Fruit fly (Drosophila melanogaster) whole organism, embryonic: ENCODE results near the gene CG14537.

Source experiments
- Ada2b ChIP-seq: fragments of 200-800 bp; sonication (Bioruptor generic); IDR thresholded peaks from 2 replicates; pipeline ENCODE4 v1.3.6; 2022; ENCODE audit warnings: missing biosample characterization, missing genetic modification characterization
- Antp ChIP-seq: fragments of 200-800 bp; sonication (Bioruptor generic); optimal IDR thresholded peaks from 3 replicates; lab custom pipeline; 2016; ENCODE audit warnings: missing biosample characterization, missing genetic modification characterization
- CG11695 ChIP-seq: fragments of 200-800 bp; sonication (Bioruptor generic); IDR thresholded peaks from 3 replicates; pipeline ENCODE4 v1.3.6; 2022; ENCODE audit warnings: missing biosample characterization, missing genetic modification characterization
- CG12744 ChIP-seq: fragments of 200-800 bp; sonication (Bioruptor generic); optimal IDR thresholded peaks from 2 replicates; lab custom pipeline; 2016; ENCODE audit warnings: missing biosample characterization, missing genetic modification characterization
- CG12769 ChIP-seq: fragments of 200-800 bp; sonication (Bioruptor generic); optimal IDR thresholded peaks from 2 replicates; lab custom pipeline; 2019; ENCODE audit warnings: missing biosample characterization, mild to moderate bottlenecking, missing genetic modification characterization, moderate library complexity
- CG14441 ChIP-seq: fragments of 200-800 bp; sonication (Bioruptor generic); IDR thresholded peaks from 2 replicates; pipeline ENCODE4 v1.3.6; 2022; ENCODE audit warnings: missing biosample characterization, missing genetic modification characterization
- CG15011 ChIP-seq: fragments of 200-800 bp; sonication (Bioruptor generic); optimal IDR thresholded peaks from 3 replicates; lab custom pipeline; 2018; ENCODE audit warnings: missing biosample characterization, mild to moderate bottlenecking, missing genetic modification characterization
- CG15073 ChIP-seq: fragments of 200-800 bp; sonication (Bioruptor generic); optimal IDR thresholded peaks from 2 replicates; lab custom pipeline; 2016; ENCODE audit warnings: missing biosample characterization, missing genetic modification characterization
- CG17912 ChIP-seq: fragments of 200-800 bp; sonication (Bioruptor generic); optimal IDR thresholded peaks from 2 replicates; lab custom pipeline; 2018; ENCODE audit warnings: missing biosample characterization, mild to moderate bottlenecking, missing genetic modification characterization
- CG2875 ChIP-seq: fragments of 200-800 bp; sonication (Bioruptor generic); optimal IDR thresholded peaks from 2 replicates; lab custom pipeline; 2017; ENCODE audit warnings: missing biosample characterization, mild to moderate bottlenecking, missing genetic modification characterization, missing genetic modification reagents
- CG7357 ChIP-seq: fragments of 200-800 bp; sonication (Bioruptor generic); IDR thresholded peaks from 3 replicates; pipeline ENCODE4 v1.3.6; 2022; ENCODE audit warnings: missing biosample characterization, missing genetic modification characterization
- CG7786 ChIP-seq: fragments of 200-800 bp; sonication (Bioruptor generic); optimal IDR thresholded peaks from 2 replicates; lab custom pipeline; 2016; ENCODE audit warnings: missing biosample characterization, missing genetic modification characterization
- CG9609 ChIP-seq: fragments of 200-800 bp; sonication (Bioruptor generic); optimal IDR thresholded peaks from 3 replicates; lab custom pipeline; 2016; ENCODE audit warnings: missing biosample characterization, missing genetic modification characterization
- CG9727 ChIP-seq: fragments of 200-800 bp; sonication (Bioruptor generic); optimal IDR thresholded peaks from 3 replicates; lab custom pipeline; 2017; ENCODE audit warnings: missing biosample characterization, mild to moderate bottlenecking, missing genetic modification characterization
- CG9932 ChIP-seq: fragments of 200-800 bp; sonication (Bioruptor generic); IDR thresholded peaks from 2 replicates; pipeline ENCODE4 v1.3.6; 2022; ENCODE audit warnings: missing biosample characterization, missing genetic modification characterization
- CkIIα-i1 ChIP-seq: fragments of 200-800 bp; sonication (Bioruptor generic); IDR thresholded peaks from 2 replicates; pipeline ENCODE4 v1.3.6; 2022; ENCODE audit warnings: missing biosample characterization, missing genetic modification characterization
- D ChIP-seq, 2 experiments: fragments of 200-800 bp in 1 of 2; fragments of >200 bp in 1 of 2; sonication (Bioruptor generic) in 1 of 2; optimal IDR thresholded peaks; 2 replicates in 1 of 2; 3 replicates in 1 of 2; lab custom pipeline; 2017; ENCODE audit warnings: mild to moderate bottlenecking in 1 of 2, missing biosample characterization in 1 of 2, missing genetic modification characterization in 1 of 2, missing genetic modification reagents in 1 of 2
- ERR ChIP-seq: fragments of 200-800 bp; sonication (Bioruptor generic); optimal IDR thresholded peaks from 2 replicates; lab custom pipeline; 2016; ENCODE audit warnings: missing biosample characterization, missing genetic modification characterization
- Hand ChIP-seq: fragments of 200-800 bp; sonication (Bioruptor generic); optimal IDR thresholded peaks from 2 replicates; lab custom pipeline; 2017; ENCODE audit warnings: mild to moderate bottlenecking, missing biosample characterization, missing genetic modification reagents, missing genetic modification characterization
- HmgZ ChIP-seq: fragments of 200-800 bp; sonication (Bioruptor generic); optimal IDR thresholded peaks from 2 replicates; lab custom pipeline; 2018; ENCODE audit warnings: missing biosample characterization, mild to moderate bottlenecking, missing genetic modification characterization
- Oli ChIP-seq: fragments of 200-800 bp; sonication (Bioruptor generic); optimal IDR thresholded peaks from 2 replicates; lab custom pipeline; 2018; ENCODE audit warnings: missing biosample characterization, mild to moderate bottlenecking, missing genetic modification characterization, moderate library complexity
- PHDP ChIP-seq: fragments of 200-800 bp; sonication (Bioruptor generic); optimal IDR thresholded peaks from 3 replicates; lab custom pipeline; 2018; ENCODE audit warnings: missing biosample characterization, mild to moderate bottlenecking, missing genetic modification characterization, moderate library complexity
- Rfx ChIP-seq: fragments of 200-800 bp; sonication (Bioruptor generic); IDR thresholded peaks from 2 replicates; pipeline ENCODE4 v1.3.6; 2022; ENCODE audit warnings: missing biosample characterization, missing genetic modification characterization
- Stat92E ChIP-seq, 3 experiments: fragments of >200 bp in 2 of 3; fragments of 200-800 bp in 1 of 3; sonication (Bioruptor generic) in 1 of 3; optimal IDR thresholded peaks; 2 replicates each; lab custom pipeline; 2017 to 2019; ENCODE audit warnings: missing biosample characterization in 3 of 3, missing genetic modification characterization in 3 of 3, mild to moderate bottlenecking in 1 of 3, moderate library complexity in 1 of 3
- Vsx1 ChIP-seq: fragments of 200-800 bp; sonication (Bioruptor generic); optimal IDR thresholded peaks from 2 replicates; lab custom pipeline; 2017; ENCODE audit warnings: missing biosample characterization, mild to moderate bottlenecking, missing genetic modification characterization, missing genetic modification reagents
- YL-1 ChIP-seq: fragments of 200-800 bp; sonication (Bioruptor generic); optimal IDR thresholded peaks from 3 replicates; lab custom pipeline; 2017; ENCODE audit warnings: missing biosample characterization, mild to moderate bottlenecking, missing genetic modification characterization
- bcd ChIP-seq: fragments of 200-800 bp; sonication (Bioruptor generic); optimal IDR thresholded peaks from 2 replicates; lab custom pipeline; 2017; ENCODE audit warnings: missing biosample characterization, mild to moderate bottlenecking, missing genetic modification characterization
- bsh ChIP-seq, 2 experiments: fragments of 200-800 bp; sonication (Bioruptor generic); optimal IDR thresholded peaks; 2 replicates each; lab custom pipeline; 2017 to 2018; ENCODE audit warnings: mild to moderate bottlenecking in 2 of 2, missing biosample characterization in 2 of 2, missing genetic modification characterization in 2 of 2, moderate library complexity in 1 of 2
- chif ChIP-seq, 2 experiments: fragments of 200-800 bp; sonication (Bioruptor generic); optimal IDR thresholded peaks; 3 replicates each; lab custom pipeline; 2016; ENCODE audit warnings: missing biosample characterization in 2 of 2, missing genetic modification characterization in 2 of 2
- crc ChIP-seq: fragments of 200-800 bp; sonication (Bioruptor generic); optimal IDR thresholded peaks from 2 replicates; lab custom pipeline; 2016; ENCODE audit warnings: missing biosample characterization, missing genetic modification characterization
- cwo ChIP-seq: fragments of 200-800 bp; sonication (Bioruptor generic); optimal IDR thresholded peaks from 3 replicates; lab custom pipeline; 2017; ENCODE audit warnings: missing biosample characterization, missing genetic modification characterization, mild to moderate bottlenecking, moderate library complexity, missing genetic modification reagents
- dmrt99B ChIP-seq: fragments of 200-800 bp; sonication (Bioruptor generic); optimal IDR thresholded peaks from 2 replicates; lab custom pipeline; 2018; ENCODE audit warnings: missing biosample characterization, mild to moderate bottlenecking, missing genetic modification characterization, moderate library complexity
- eve ChIP-seq, 2 experiments: fragments of >200 bp; optimal IDR thresholded peaks; 2 replicates each; lab custom pipeline; 2017; ENCODE audit warnings: missing biosample characterization in 2 of 2, missing genetic modification characterization in 2 of 2
- gem ChIP-seq: fragments of 200-800 bp; sonication (Bioruptor generic); optimal IDR thresholded peaks from 2 replicates; lab custom pipeline; 2019; ENCODE audit warnings: missing biosample characterization, mild to moderate bottlenecking, missing genetic modification characterization, moderate library complexity
- grau ChIP-seq: fragments of 200-800 bp; optimal IDR thresholded peaks from 3 replicates; lab custom pipeline; 2019; ENCODE audit warnings: missing biosample characterization, mild to moderate bottlenecking, missing genetic modification characterization, moderate library complexity
- gro ChIP-seq: fragments of 200-800 bp; sonication (Bioruptor generic); optimal IDR thresholded peaks from 2 replicates; lab custom pipeline; 2016; ENCODE audit warnings: missing biosample characterization, missing genetic modification characterization
- gt ChIP-seq: fragments of 200-800 bp; sonication (Bioruptor generic); IDR thresholded peaks from 2 replicates; pipeline ENCODE4 v1.3.6; 2022; ENCODE audit warnings: missing biosample characterization, missing genetic modification characterization
- ind ChIP-seq: fragments of 200-800 bp; sonication (Bioruptor generic); optimal IDR thresholded peaks from 3 replicates; lab custom pipeline; 2016; ENCODE audit warnings: missing biosample characterization, missing genetic modification characterization
- org-1 ChIP-seq: fragments of 200-800 bp; sonication (Bioruptor generic); optimal IDR thresholded peaks from 2 replicates; lab custom pipeline; 2017; ENCODE audit warnings: missing biosample characterization, missing genetic modification characterization
- pan ChIP-seq, 4 experiments: fragments of >200 bp in 3 of 4; fragments of 200-800 bp in 1 of 4; sonication (Bioruptor generic) in 1 of 4; optimal IDR thresholded peaks in 3 of 4; IDR thresholded peaks in 1 of 4; 2 replicates each; pipeline versions ENCODE4 v1.3.6 to Lab custom; 2017 to 2022; ENCODE audit warnings: missing biosample characterization in 2 of 4, missing genetic modification characterization in 2 of 4, mixed read lengths in 1 of 4
- phol ChIP-seq: fragments of 200-800 bp; sonication (Bioruptor generic); optimal IDR thresholded peaks from 3 replicates; lab custom pipeline; 2018; ENCODE audit warnings: missing biosample characterization, mild to moderate bottlenecking, missing genetic modification characterization, moderate library complexity
- seq ChIP-seq: fragments of 200-800 bp; sonication (Bioruptor generic); IDR thresholded peaks from 2 replicates; pipeline ENCODE4 v1.3.6; 2022; ENCODE audit warnings: missing biosample characterization, missing genetic modification characterization
- slbo ChIP-seq: fragments of 200-800 bp; sonication (Bioruptor generic); IDR thresholded peaks from 2 replicates; pipeline ENCODE4 v1.3.6; 2022; ENCODE audit warnings: missing biosample characterization, missing genetic modification characterization
- so ChIP-seq: fragments of 200-800 bp; sonication (Bioruptor generic); IDR thresholded peaks from 3 replicates; pipeline ENCODE4 v1.3.6; 2022; ENCODE audit warnings: missing biosample characterization, missing genetic modification characterization
- sob ChIP-seq: fragments of 200-800 bp; sonication (Bioruptor generic); IDR thresholded peaks from 2 replicates; pipeline ENCODE4 v1.3.6; 2022; ENCODE audit warnings: missing biosample characterization, missing genetic modification characterization
- tio ChIP-seq: fragments of 200-800 bp; sonication (Bioruptor generic); optimal IDR thresholded peaks from 2 replicates; lab custom pipeline; 2017; ENCODE audit warnings: missing biosample characterization, missing genetic modification characterization, inconsistent platforms
- wor ChIP-seq: fragments of 200-800 bp; sonication (Bioruptor generic); IDR thresholded peaks from 2 replicates; pipeline ENCODE4 v1.3.6; 2022; ENCODE audit warnings: missing biosample characterization, missing genetic modification characterization

The CG14537 gene

DNA sequence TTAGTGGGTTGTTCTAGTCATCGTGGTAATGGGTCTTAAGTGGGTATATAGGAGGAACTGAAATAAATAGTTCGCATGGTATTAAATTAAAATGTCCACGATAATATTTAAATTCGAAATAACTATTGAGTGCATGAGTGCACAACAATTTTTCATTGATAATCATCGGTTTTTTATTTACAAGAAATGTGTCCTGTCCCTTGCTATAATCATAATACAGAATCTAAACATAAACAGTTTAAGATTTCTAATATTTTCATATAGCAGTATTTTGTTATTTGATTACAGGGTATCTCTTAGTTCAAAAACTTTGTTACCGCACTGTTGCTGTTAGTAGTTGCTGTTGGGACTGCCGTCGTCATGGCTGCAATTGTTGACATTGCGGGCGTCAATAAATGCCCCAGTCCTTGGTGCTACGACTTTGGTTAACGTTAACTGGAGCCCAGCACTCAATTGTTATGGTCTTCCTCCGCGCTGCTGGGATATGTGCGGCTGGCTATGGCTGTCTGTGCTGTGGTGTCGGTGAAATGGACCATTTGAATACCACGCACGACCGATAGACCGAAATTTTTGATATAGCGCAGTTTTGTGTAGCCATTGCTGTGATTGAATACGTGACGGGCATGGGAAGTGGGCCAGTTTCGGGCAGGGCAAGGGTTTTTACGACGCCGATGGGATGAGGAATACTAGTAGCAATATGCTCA lies 31.7 kb downstream of the CG14537 start (continued):
- TF ChIP-seq wor (GFP tag; lab: Robert Waterston, UW) (no peak), ind (GFP tag; lab: Kevin White, UChicago) (peak; percentile 20), CG9727 (GFP tag; lab: Kevin White, UChicago) (peak; percentile 54), CG15073 (GFP tag; lab: Kevin White, UChicago) (no peak), CG11695 (peak; percentile 43; the same call in 1 of the 3 replicates), cwo (GFP tag; lab: Kevin White, UChicago) (peak; percentile 49), sob (peak; percentile 37; the same call in 1 of the 2 replicates), chif (GFP tag; optimal IDR thresholded peaks at IDR 0.05; lab: Kevin White, UChicago) (peak in 1 of 2 experiments; percentile 16), Hand (peak; percentile 66), CG17912 (GFP tag; lab: Kevin White, UChicago) (no peak), ERR (GFP tag; lab: Kevin White, UChicago) (no peak), Rfx (GFP tag; lab: Robert Waterston, UW) (peak; percentile 27; the same call in 1 of the 2 replicates), Antp (peak; percentile 0), phol (tag; lab: Kevin White, UChicago) (peak; percentile 49), CkIIα-i1 (GFP tag; lab: Robert Waterston, UW) (no peak), CG12744 (GFP tag; lab: Kevin White, UChicago) (no peak), bcd (GFP tag; lab: Kevin White, UChicago) (peak; percentile 15), bsh (GFP tag; optimal IDR thresholded peaks at IDR 0.05; lab: Kevin White, UChicago) (peak in 1 of 2 experiments; percentile 3), YL-1 (GFP tag; lab: Kevin White, UChicago) (no peak), pan (optimal IDR thresholded peaks at IDR 0.05; lab: Kevin White, UChicago) (no peak), pan (GFP tag; optimal IDR thresholded peaks at IDR 0.05 in 1 of 2, IDR thresholded peaks at IDR 0.05 in 1 of 2) (peak in 1 of 2 experiments; percentile 30), crc (GFP tag; lab: Kevin White, UChicago) (no peak), Ada2b (GFP tag; lab: Robert Waterston, UW) (peak; percentile 14; the same call in 1 of the 2 replicates), CG7786 (peak; percentile 16), CG9609 (peak; percentile 18), CG7357 (0 out of 3 replicates have a peak, but pooled peaks have one; percentile 38), Vsx1 (GFP tag; lab: Kevin White, UChicago) (no peak), Oli (tag; lab: Kevin White, UChicago) (peak; percentile 70), slbo (GFP tag; lab: Robert Waterston, UW) (peak; percentile 63), HmgZ (tag; lab: Kevin White, UChicago) (peak; percentile 17), CG2875 (no peak), CG14441 (GFP tag; lab: Robert Waterston, UW) (0 out of 2 replicates have a peak, but pooled peaks have one; percentile 10), gro (GFP tag; lab: Kevin White, UChicago) (peak; percentile 58), Stat92E (GFP tag; optimal IDR thresholded peaks at IDR 0.05; lab: Kevin White, UChicago) (no peak), org-1 (GFP tag; lab: Kevin White, UChicago) (peak; percentile 49), gt (GFP tag; lab: Robert Waterston, UW) (no peak), PHDP (peak; percentile 51), D (optimal IDR thresholded peaks at IDR 0.05; lab: Kevin White, UChicago) (no peak), D (GFP tag; optimal IDR thresholded peaks at IDR 0.05; lab: Kevin White, UChicago) (peak; percentile 17), tio (peak; percentile 39), CG15011 (GFP tag; lab: Kevin White, UChicago) (peak; percentile 39), gem (tag; lab: Kevin White, UChicago) (peak; percentile 79), CG12769 (tag; lab: Kevin White, UChicago) (peak; percentile 10), eve (GFP tag; optimal IDR thresholded peaks at IDR 0.05; lab: Kevin White, UChicago) (peak in 1 of 2 experiments; percentile 51), grau (peak; percentile 77), dmrt99B (tag; lab: Kevin White, UChicago) (peak; percentile 76), CG9932 (GFP tag; lab: Robert Waterston, UW) (peak; percentile 46), so (GFP tag; lab: Robert Waterston, UW) (no peak), seq (GFP tag; lab: Robert Waterston, UW) (peak; percentile 33; the same call in 1 of the 2 replicates)
